Worm (Caenorhabditis elegans): ENCODE measurements around the gene R10E11.5.

Gene R10E11.5

DNA sequence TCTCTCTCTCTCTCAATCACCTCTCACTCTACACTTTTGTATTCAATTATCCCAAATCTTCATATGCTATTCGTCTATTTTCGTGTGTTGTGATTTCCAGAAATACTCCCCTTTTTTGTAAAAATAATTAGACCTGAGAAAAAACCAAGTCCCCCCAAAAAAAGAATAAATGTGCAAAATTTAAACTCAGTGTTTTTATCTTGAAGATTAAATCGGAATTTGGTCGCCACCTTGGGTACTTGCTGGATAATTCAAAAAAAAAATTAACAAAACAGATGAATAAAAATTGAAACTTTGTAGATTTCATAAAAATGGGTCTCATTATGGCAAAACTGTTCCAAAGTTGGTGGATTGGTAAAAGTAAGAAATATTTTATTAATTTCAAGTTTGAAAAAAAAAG lies 33.5 kb upstream of the R10E11.5 start, which contains the start of gene arl-5:
arl-5 (plus strand) TSS at position 301 of the 400 bp plus-strand sequence.
- no peak for TF ChIP-seq ztf-29 (GFP tag; IDR thresholded peaks at IDR 0.05)
- no peak for TF ChIP-seq ref-1 (GFP tag; conservative IDR thresholded peaks at IDR 0.05)
- no peak for TF ChIP-seq T22C8.4 (GFP tag; IDR thresholded peaks at IDR 0.05)
- TF ChIP-seq tab-1 (GFP tag; IDR thresholded peaks at IDR 0.05) = no peak
- no peak for TF ChIP-seq klf-2 (GFP tag; conservative IDR thresholded peaks at IDR 0.05)
- TF ChIP-seq ztf-23 (GFP tag; IDR thresholded peaks at IDR 0.05) = no peak
- TF ChIP-seq med-1 (GFP tag; optimal IDR thresholded peaks at IDR 0.05; ENCODE audit: insufficient read depth) = no peak

DNA sequence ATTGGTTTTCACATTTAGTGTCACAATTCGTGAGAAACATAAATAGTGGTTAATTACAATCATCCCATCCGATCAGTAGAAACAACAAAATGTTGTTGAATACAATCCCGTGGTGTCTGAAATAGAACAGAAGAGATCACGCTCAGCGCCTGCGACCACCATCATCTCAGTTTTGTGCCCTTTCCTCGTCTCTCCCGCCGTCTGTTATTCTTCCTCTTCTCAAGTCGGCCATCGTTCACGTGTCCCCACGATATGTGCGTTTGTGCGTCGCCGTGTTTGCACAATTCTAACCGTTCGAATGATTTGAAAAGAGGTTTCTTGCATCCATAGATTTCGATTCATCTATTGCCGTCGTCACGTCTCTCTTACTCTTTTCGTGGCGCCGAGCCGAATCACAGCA lies 29.3 kb upstream of the R10E11.5 start, which contains the start of gene panl-3:
panl-3 (plus strand) TSS at position 294 of the 400 bp plus-strand sequence.
- no peak for TF ChIP-seq ztf-29 (GFP tag; IDR thresholded peaks at IDR 0.05)
- no peak for TF ChIP-seq klf-2 (GFP tag; conservative IDR thresholded peaks at IDR 0.05)
- TF ChIP-seq ref-1 (GFP tag; conservative IDR thresholded peaks at IDR 0.05) = no peak
- TF ChIP-seq tab-1 (GFP tag; IDR thresholded peaks at IDR 0.05) = no peak
- TF ChIP-seq cog-1 (tag; optimal IDR thresholded peaks at IDR 0.05) = no peak
- peak; percentile 70; the same call in 1 of the 2 replicates for TF ChIP-seq ztf-23 (GFP tag; IDR thresholded peaks at IDR 0.05)
- TF ChIP-seq med-1 (GFP tag; optimal IDR thresholded peaks at IDR 0.05; ENCODE audit: insufficient read depth) = no peak
- TF ChIP-seq T22C8.4 (GFP tag; IDR thresholded peaks at IDR 0.05) = no peak

DNA sequence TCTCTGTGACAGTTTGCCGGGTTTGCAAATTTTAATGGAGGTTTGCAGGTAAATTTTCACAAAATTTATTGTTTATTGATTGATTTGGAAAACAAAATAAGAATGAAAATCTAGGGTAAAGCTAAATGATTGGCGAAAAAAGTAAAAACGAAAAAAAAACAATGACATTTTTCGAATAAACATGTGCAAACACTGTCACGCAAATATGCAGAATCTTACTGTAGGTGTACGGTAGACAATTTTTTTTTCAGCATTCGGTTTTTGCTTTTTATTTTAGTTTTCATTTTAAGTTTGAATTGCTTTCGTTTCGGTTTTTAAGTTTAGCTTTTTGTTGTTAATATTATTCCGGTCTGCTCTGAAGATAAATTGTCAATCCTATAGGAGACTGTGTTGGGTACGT lies 28.4 kb upstream of the R10E11.5 start:
- TF ChIP-seq klf-2 (GFP tag; conservative IDR thresholded peaks at IDR 0.05) (no peak), ztf-23 (GFP tag; IDR thresholded peaks at IDR 0.05) (no peak), flt-1 (GFP tag; IDR thresholded peaks at IDR 0.05) (no peak), ztf-29 (GFP tag; IDR thresholded peaks at IDR 0.05) (no peak), ref-1 (GFP tag; conservative IDR thresholded peaks at IDR 0.05) (no peak), tab-1 (GFP tag; IDR thresholded peaks at IDR 0.05) (no peak), cog-1 (tag; optimal IDR thresholded peaks at IDR 0.05) (no peak), T22C8.4 (GFP tag; IDR thresholded peaks at IDR 0.05) (no peak), med-1 (GFP tag; optimal IDR thresholded peaks at IDR 0.05; ENCODE audit: insufficient read depth) (no peak)

- TF ChIP-seq ztf-29 (GFP tag; IDR thresholded peaks at IDR 0.05) = no peak
- TF ChIP-seq flt-1 (GFP tag; IDR thresholded peaks at IDR 0.05) = peak; percentile 42; the same call in 1 of the 2 replicates
- TF ChIP-seq cog-1 (tag; optimal IDR thresholded peaks at IDR 0.05) = no peak
- peak; percentile 68; the same call in 1 of the 2 replicates for TF ChIP-seq tab-1 (GFP tag; IDR thresholded peaks at IDR 0.05)
Measured at ce11 chrIII:9817087-9817612, 27.7 kb upstream of the R10E11.5 start, which contains the start of gene cnx-1. Gene cnx-1, minus strand, starts transcription at chrIII:9817137.

ce11 chrIII:9813146-9813545 lies 23.7 kb upstream of the R10E11.5 start, which contains the start of gene ZK632.14:
Gene ZK632.14, plus strand, starts transcription at chrIII:9813446.
- no peak for TF ChIP-seq ref-1 (GFP tag; conservative IDR thresholded peaks at IDR 0.05)
- TF ChIP-seq med-1 (GFP tag; optimal IDR thresholded peaks at IDR 0.05; ENCODE audit: insufficient read depth) = no peak
- no peak for TF ChIP-seq flt-1 (GFP tag; IDR thresholded peaks at IDR 0.05)
- no peak for TF ChIP-seq ztf-29 (GFP tag; IDR thresholded peaks at IDR 0.05)
- TF ChIP-seq T22C8.4 (GFP tag; IDR thresholded peaks at IDR 0.05) = no peak
- TF ChIP-seq klf-2 (GFP tag; conservative IDR thresholded peaks at IDR 0.05) = no peak
- no peak for TF ChIP-seq cog-1 (tag; optimal IDR thresholded peaks at IDR 0.05)
- no peak for TF ChIP-seq ztf-23 (GFP tag; IDR thresholded peaks at IDR 0.05)
- no peak for TF ChIP-seq tab-1 (GFP tag; IDR thresholded peaks at IDR 0.05)

ce11 chrIII:9808179-9808578 lies 18.7 kb upstream of the R10E11.5 start, which contains the start of gene gtap-2:
Gene gtap-2, plus strand, starts transcription at chrIII:9808544.
- no peak for TF ChIP-seq ztf-23 (GFP tag; IDR thresholded peaks at IDR 0.05)
- TF ChIP-seq tab-1 (GFP tag; IDR thresholded peaks at IDR 0.05) = no peak
- no peak for TF ChIP-seq flt-1 (GFP tag; IDR thresholded peaks at IDR 0.05)
- no peak for TF ChIP-seq ref-1 (GFP tag; conservative IDR thresholded peaks at IDR 0.05)
- TF ChIP-seq ztf-29 (GFP tag; IDR thresholded peaks at IDR 0.05) = no peak
- no peak for TF ChIP-seq klf-2 (GFP tag; conservative IDR thresholded peaks at IDR 0.05)
- no peak for TF ChIP-seq med-1 (GFP tag; optimal IDR thresholded peaks at IDR 0.05; ENCODE audit: insufficient read depth)
- no peak for TF ChIP-seq T22C8.4 (GFP tag; IDR thresholded peaks at IDR 0.05)
- TF ChIP-seq cog-1 (tag; optimal IDR thresholded peaks at IDR 0.05) = no peak

- no peak for TF ChIP-seq tab-1 (GFP tag; IDR thresholded peaks at IDR 0.05)
- no peak for TF ChIP-seq med-1 (GFP tag; optimal IDR thresholded peaks at IDR 0.05; ENCODE audit: insufficient read depth)
- no peak for TF ChIP-seq flt-1 (GFP tag; IDR thresholded peaks at IDR 0.05)
- TF ChIP-seq ztf-23 (GFP tag; IDR thresholded peaks at IDR 0.05) = no peak
- TF ChIP-seq klf-2 (GFP tag; conservative IDR thresholded peaks at IDR 0.05) = no peak
- no peak for TF ChIP-seq ztf-29 (GFP tag; IDR thresholded peaks at IDR 0.05)
- no peak for TF ChIP-seq T22C8.4 (GFP tag; IDR thresholded peaks at IDR 0.05)
- no peak for TF ChIP-seq cog-1 (tag; optimal IDR thresholded peaks at IDR 0.05)
- no peak for TF ChIP-seq ref-1 (GFP tag; conservative IDR thresholded peaks at IDR 0.05)
Measured at ce11 chrIII:9807560-9808046, 18.1 kb upstream of the R10E11.5 start.

DNA sequence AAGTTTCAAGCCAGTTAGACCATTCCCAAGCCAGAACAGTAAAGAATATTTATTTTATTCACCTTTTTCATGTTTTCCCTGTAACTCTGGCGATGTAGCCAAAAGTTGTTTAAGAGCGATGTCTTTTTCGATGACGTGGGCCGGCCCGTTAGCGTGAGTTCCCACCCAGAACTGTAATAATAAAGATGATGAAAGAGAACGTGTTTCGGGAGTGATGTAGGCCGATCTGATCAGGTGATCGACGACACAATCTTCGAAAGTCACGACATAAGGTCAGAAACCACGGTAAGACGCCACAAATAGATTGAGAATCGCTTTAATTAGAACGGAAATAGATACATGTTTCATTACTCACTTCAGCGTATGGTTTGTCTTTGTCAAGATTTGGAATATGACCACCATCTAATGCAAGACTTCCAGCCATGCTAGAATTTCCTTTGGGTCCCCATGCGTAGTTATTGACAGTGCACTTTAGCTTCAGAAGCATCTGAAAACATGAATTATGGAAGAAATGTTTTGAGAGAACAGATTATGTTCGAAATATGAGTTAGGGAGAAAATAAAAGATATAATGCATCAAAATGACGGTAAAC lies 17.6 kb upstream of the R10E11.5 start, which contains the start of gene ZK632.4:
ZK632.4 (minus strand) TSS at position 487 of the 592 bp plus-strand sequence.
- no peak for TF ChIP-seq ztf-23 (GFP tag; IDR thresholded peaks at IDR 0.05)
- no peak for TF ChIP-seq T22C8.4 (GFP tag; IDR thresholded peaks at IDR 0.05)
- no peak for TF ChIP-seq klf-2 (GFP tag; conservative IDR thresholded peaks at IDR 0.05)
- TF ChIP-seq cog-1 (tag; optimal IDR thresholded peaks at IDR 0.05) = no peak
- no peak for TF ChIP-seq tab-1 (GFP tag; IDR thresholded peaks at IDR 0.05)
- TF ChIP-seq med-1 (GFP tag; optimal IDR thresholded peaks at IDR 0.05; ENCODE audit: insufficient read depth) = no peak
- TF ChIP-seq ztf-29 (GFP tag; IDR thresholded peaks at IDR 0.05) = no peak
- no peak for TF ChIP-seq ref-1 (GFP tag; conservative IDR thresholded peaks at IDR 0.05)
- TF ChIP-seq flt-1 (GFP tag; IDR thresholded peaks at IDR 0.05) = no peak

DNA sequence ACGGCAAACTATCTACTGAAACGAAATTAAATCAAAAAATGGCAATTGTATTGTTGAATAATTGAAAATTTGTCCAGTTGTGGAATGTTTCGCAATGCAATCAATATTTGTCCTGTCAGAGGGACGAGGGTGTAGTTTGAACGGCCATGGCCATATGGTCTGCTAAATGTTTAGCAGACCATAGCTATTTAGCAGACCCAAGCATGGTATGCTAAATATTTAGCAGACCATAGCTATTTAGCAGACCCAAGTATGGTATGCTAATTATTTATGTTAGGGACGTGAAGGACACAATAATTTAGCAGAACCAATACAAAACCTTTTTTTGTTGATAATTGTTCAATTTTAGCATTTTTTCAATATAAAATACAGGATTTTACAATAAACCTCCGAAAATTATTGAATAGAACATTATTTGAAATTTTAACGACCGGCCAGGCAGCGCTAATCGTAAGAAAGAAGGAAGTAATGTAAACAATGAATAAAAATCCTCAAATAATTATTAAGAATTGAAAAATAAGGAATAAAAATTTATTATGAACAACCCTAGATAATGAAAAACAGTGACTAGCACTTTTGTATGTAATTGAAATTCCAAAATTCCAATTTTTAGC lies 15.6 kb upstream of the R10E11.5 start, which contains the start of gene riok-3:
riok-3 (minus strand) TSS at position 15 of the 614 bp plus-strand sequence.
- TF ChIP-seq ztf-23 (GFP tag; IDR thresholded peaks at IDR 0.05) = no peak
- TF ChIP-seq cog-1 (tag; optimal IDR thresholded peaks at IDR 0.05) = no peak
- no peak for TF ChIP-seq T22C8.4 (GFP tag; IDR thresholded peaks at IDR 0.05)
- TF ChIP-seq ref-1 (GFP tag; conservative IDR thresholded peaks at IDR 0.05) = no peak
- no peak for TF ChIP-seq ztf-29 (GFP tag; IDR thresholded peaks at IDR 0.05)
- no peak for TF ChIP-seq med-1 (GFP tag; optimal IDR thresholded peaks at IDR 0.05; ENCODE audit: insufficient read depth)
- TF ChIP-seq klf-2 (GFP tag; conservative IDR thresholded peaks at IDR 0.05) = no peak
- no peak for TF ChIP-seq tab-1 (GFP tag; IDR thresholded peaks at IDR 0.05)
- TF ChIP-seq flt-1 (GFP tag; IDR thresholded peaks at IDR 0.05) = no peak

Data from whole organism, midembryonic.